Fruit fly (Drosophila melanogaster): ENCODE results near the gene Cox17.

dm6 chrX:15066374-15067057, 18.0 kb downstream of the Cox17 start, which contains the start of the genes opm and dob:
- TF ChIP-seq Hr78 (GFP tag; optimal IDR thresholded peaks at IDR 0.05) (no peak), rgr (GFP tag; optimal IDR thresholded peaks at IDR 0.05) (no peak)
